Fruit fly (Drosophila melanogaster) whole organism, prepupa: Measurements from ENCODE around the gene ncm.

Experiments
- Blimp-1 ChIP-seq: fragments of 200-800 bp; sonication (Bioruptor generic); optimal IDR thresholded peaks from 3 replicates; lab custom pipeline; 2017; ENCODE audit warnings: missing biosample characterization, missing genetic modification characterization, mild to moderate bottlenecking, moderate library complexity, missing genetic modification reagents
- CG10631 ChIP-seq: fragments of 200-800 bp; sonication (Bioruptor generic); optimal IDR thresholded peaks from 2 replicates; lab custom pipeline; 2016; ENCODE audit warnings: missing biosample characterization, missing genetic modification characterization
- CG31627 ChIP-seq: fragments of 200-800 bp; sonication (Bioruptor generic); optimal IDR thresholded peaks from 3 replicates; lab custom pipeline; 2016; ENCODE audit warnings: missing biosample characterization, missing genetic modification characterization
- CG6808 ChIP-seq: fragments of 200-800 bp; sonication (Bioruptor generic); optimal IDR thresholded peaks from 3 replicates; lab custom pipeline; 2017; ENCODE audit warnings: missing biosample characterization, missing genetic modification characterization, mild to moderate bottlenecking, moderate library complexity, missing genetic modification reagents
- CG6854 ChIP-seq: fragments of 200-800 bp; sonication (Bioruptor generic); optimal IDR thresholded peaks from 2 replicates; lab custom pipeline; 2017; ENCODE audit warnings: missing biosample characterization, mild to moderate bottlenecking, missing genetic modification characterization
- CG8319 ChIP-seq: fragments of 200-800 bp; sonication (Bioruptor generic); optimal IDR thresholded peaks from 3 replicates; lab custom pipeline; 2016; ENCODE audit warnings: missing biosample characterization, missing genetic modification characterization
- Eip75B ChIP-seq: fragments of 200-800 bp; sonication (Bioruptor generic); optimal IDR thresholded peaks from 3 replicates; lab custom pipeline; 2016; ENCODE audit warnings: missing biosample characterization, missing genetic modification characterization
- Eip78C ChIP-seq: fragments of 200-800 bp; sonication (Bioruptor generic); peaks from one replicate; lab custom pipeline; 2016; ENCODE audit warnings: missing biosample characterization, missing genetic modification characterization
- Eip93F ChIP-seq: fragments of 200-800 bp; sonication (Bioruptor generic); optimal IDR thresholded peaks from 2 replicates; lab custom pipeline; 2016; ENCODE audit warnings: missing biosample characterization, mild to moderate bottlenecking, missing genetic modification characterization
- Hr39 ChIP-seq: fragments of 200-800 bp; sonication (Bioruptor generic); optimal IDR thresholded peaks from 2 replicates; lab custom pipeline; 2016; ENCODE audit warnings: missing biosample characterization, missing genetic modification characterization
- Hr4 ChIP-seq: fragments of 200-800 bp; sonication (Bioruptor generic); optimal IDR thresholded peaks from 3 replicates; lab custom pipeline; 2016; ENCODE audit warnings: missing biosample characterization, missing genetic modification characterization
- Met ChIP-seq: fragments of 200-800 bp; sonication (Bioruptor generic); optimal IDR thresholded peaks from 3 replicates; lab custom pipeline; 2016; ENCODE audit warnings: missing biosample characterization, missing genetic modification characterization
- OdsH ChIP-seq: fragments of 200-800 bp; sonication (Bioruptor generic); optimal IDR thresholded peaks from 3 replicates; lab custom pipeline; 2016; ENCODE audit warnings: missing biosample characterization, missing genetic modification characterization
- Sox102F ChIP-seq: fragments of 200-800 bp; sonication (Bioruptor generic); optimal IDR thresholded peaks from 2 replicates; lab custom pipeline; 2016; ENCODE audit warnings: missing biosample characterization, mild to moderate bottlenecking, missing genetic modification characterization
- Sox15 ChIP-seq: fragments of 200-800 bp; sonication (Bioruptor generic); optimal IDR thresholded peaks from 3 replicates; lab custom pipeline; 2016; ENCODE audit warnings: missing biosample characterization, missing genetic modification characterization
- acj6 ChIP-seq: fragments of 200-800 bp; sonication (Bioruptor generic); optimal IDR thresholded peaks from 3 replicates; lab custom pipeline; 2016; ENCODE audit warnings: missing biosample characterization, missing genetic modification characterization
- cyc ChIP-seq: fragments of 200-800 bp; sonication (Bioruptor generic); optimal IDR thresholded peaks from 3 replicates; lab custom pipeline; 2016; ENCODE audit warnings: missing biosample characterization, missing genetic modification characterization
- dac ChIP-seq: fragments of 200-800 bp; sonication (Bioruptor generic); optimal IDR thresholded peaks from 2 replicates; lab custom pipeline; 2017; ENCODE audit warnings: missing biosample characterization, mild to moderate bottlenecking, missing genetic modification characterization
- esn ChIP-seq: fragments of 200-800 bp; sonication (Bioruptor generic); optimal IDR thresholded peaks from 2 replicates; lab custom pipeline; 2016; ENCODE audit warnings: missing biosample characterization, mild to moderate bottlenecking, missing genetic modification characterization, moderate library complexity
- salr ChIP-seq, 2 experiments: fragments of 200-800 bp; sonication (Bioruptor generic); optimal IDR thresholded peaks; 3 replicates each; lab custom pipeline; 2016 to 2018; ENCODE audit warnings: missing biosample characterization in 2 of 2, missing genetic modification characterization in 2 of 2, mild to moderate bottlenecking in 1 of 2
- svp ChIP-seq: fragments of 200-800 bp; sonication (Bioruptor generic); peaks from one replicate; lab custom pipeline; 2016; ENCODE audit warnings: missing biosample characterization, missing genetic modification characterization
- topi ChIP-seq: fragments of 200-800 bp; sonication (Bioruptor generic); optimal IDR thresholded peaks from 3 replicates; lab custom pipeline; 2016; ENCODE audit warnings: missing biosample characterization, missing genetic modification characterization

The ncm gene

DNA sequence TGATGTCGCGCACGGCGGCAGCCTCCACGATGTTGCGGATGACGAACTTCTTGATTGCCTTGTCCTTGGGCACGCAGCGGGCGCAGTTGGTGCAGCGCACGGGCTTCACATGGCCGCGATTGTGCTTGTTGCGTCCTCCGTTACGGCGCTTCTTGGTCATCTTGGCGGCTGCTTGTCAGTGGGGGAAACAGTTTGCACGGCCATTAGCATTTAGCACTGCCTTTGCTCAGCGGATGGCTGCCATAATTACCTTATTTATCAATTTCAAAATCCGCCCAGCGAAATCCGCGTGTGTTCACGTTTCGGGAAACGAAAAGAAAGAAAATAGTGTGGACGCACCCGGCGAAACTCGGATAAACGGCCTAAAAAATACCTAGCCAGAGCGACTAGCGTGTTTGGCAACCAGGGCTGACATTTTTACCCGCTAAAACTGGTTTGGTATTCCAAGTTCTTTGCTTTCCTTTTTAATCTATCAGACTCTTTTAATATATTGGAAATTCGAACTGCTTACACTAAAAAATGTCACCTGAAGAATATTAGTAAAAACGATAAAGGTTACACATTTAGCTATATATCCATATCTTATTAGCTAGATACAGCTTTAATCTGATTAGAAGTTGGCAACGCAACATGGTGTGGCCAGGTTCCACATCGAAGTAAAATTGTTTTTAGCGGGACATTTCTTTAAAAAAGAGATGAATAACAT, 5.7 kb downstream of the ncm start, which contains the start of gene RpS26 (continued):
- peak; percentile 13 for TF ChIP-seq acj6 (GFP tag; lab: Kevin White, UChicago)
- TF ChIP-seq Hr4 (GFP tag; lab: Kevin White, UChicago), result no peak

DNA sequence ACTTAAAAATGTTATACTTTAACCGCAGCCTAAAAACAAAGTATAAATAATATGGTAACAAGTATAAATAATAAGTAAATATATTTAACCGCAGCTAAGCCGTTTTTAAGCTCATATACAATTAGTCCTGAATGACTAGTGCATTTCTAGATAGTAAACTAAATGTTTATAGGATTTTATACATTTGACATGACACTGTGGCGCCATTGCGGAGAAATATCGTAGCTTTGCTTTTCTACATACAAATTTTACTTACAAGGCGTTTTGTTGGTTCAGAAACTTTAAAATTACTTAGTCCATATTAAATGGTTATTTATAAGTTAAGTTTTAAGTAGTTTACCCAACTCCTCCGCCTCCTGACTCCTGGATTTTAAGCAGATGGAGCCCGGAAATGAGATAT, 7.5 kb downstream of the ncm start:
- TF ChIP-seq OdsH (no peak), Hr39 (GFP tag; lab: Kevin White, UChicago) (peak; percentile 39), Hr4 (GFP tag; lab: Kevin White, UChicago) (peak; percentile 26), Sox102F (no peak), topi (GFP tag; lab: Kevin White, UChicago) (no peak), cyc (GFP tag; lab: Kevin White, UChicago) (no peak), Met (GFP tag; lab: Kevin White, UChicago) (peak; percentile 9), svp (no peak), CG6854 (GFP tag; lab: Kevin White, UChicago) (no peak), Eip78C (GFP tag; lab: Kevin White, UChicago) (peak; percentile 78), Eip75B (no peak), esn (GFP tag; lab: Kevin White, UChicago) (peak; percentile 11), Blimp-1 (no peak), CG31627 (GFP tag; lab: Kevin White, UChicago) (peak; percentile 32), CG10631 (peak; percentile 22), dac (GFP tag; lab: Kevin White, UChicago) (no peak), Eip93F (no peak)

DNA sequence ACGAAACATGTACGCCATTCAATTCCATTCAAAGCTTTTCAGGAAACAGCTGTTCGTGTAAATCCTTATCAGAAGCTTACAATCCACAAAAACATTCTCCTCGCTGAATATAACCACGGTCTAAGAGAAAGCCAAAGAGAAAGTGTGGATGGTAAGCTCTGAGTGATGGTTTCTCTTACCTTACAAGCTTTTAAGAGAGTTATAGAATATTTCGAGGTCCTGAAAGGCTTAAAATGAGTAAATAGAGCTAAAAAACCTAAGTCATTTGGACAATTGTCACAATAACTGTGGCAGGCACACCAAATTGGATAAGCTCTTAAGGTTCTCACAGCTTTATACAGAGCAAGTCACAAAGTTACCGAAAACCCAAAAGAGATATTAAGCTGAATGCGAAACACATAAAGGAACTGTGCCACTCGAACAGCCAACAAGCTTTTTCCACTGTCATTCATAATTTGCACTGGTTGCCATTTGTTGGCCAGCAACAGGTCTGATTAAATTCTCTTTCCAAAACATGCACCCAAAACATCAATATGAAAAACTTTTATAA, 53.4 kb downstream of the ncm start:
- TF ChIP-seq Hr39 (GFP tag; lab: Kevin White, UChicago) (no peak), CG6808 (GFP tag; lab: Kevin White, UChicago) (no peak), Sox15 (GFP tag; lab: Kevin White, UChicago) (no peak), acj6 (GFP tag; lab: Kevin White, UChicago) (no peak), Eip93F (no peak), CG8319 (GFP tag; lab: Kevin White, UChicago) (no peak), salr (GFP tag; optimal IDR thresholded peaks at IDR 0.05; lab: Kevin White, UChicago) (no peak)
